Fruit fly (Drosophila melanogaster) Kc167 (cell line): ENCODE results near the gene mmd.

ENCODE experiments used
- Myc ChIP-seq: fragments of >200 bp; optimal IDR thresholded peaks from 2 replicates; lab custom pipeline; 2017; ENCODE audit warnings: missing external identifiers
- Sin3A ChIP-seq: fragments of >200 bp; optimal IDR thresholded peaks from 2 replicates; lab custom pipeline; 2018; ENCODE audit warnings: missing external identifiers
- h ChIP-seq: fragments of >200 bp; optimal IDR thresholded peaks from 3 replicates; lab custom pipeline; 2018; ENCODE audit warnings: missing external identifiers
- psq ChIP-seq: fragments of >200 bp; optimal IDR thresholded peaks from 2 replicates; lab custom pipeline; 2017; ENCODE audit warnings: missing external identifiers
- ttk ChIP-seq: sonication (Bioruptor generic); optimal IDR thresholded peaks from 2 replicates; lab custom pipeline; 2017; ENCODE audit warnings: missing external identifiers

DNA sequence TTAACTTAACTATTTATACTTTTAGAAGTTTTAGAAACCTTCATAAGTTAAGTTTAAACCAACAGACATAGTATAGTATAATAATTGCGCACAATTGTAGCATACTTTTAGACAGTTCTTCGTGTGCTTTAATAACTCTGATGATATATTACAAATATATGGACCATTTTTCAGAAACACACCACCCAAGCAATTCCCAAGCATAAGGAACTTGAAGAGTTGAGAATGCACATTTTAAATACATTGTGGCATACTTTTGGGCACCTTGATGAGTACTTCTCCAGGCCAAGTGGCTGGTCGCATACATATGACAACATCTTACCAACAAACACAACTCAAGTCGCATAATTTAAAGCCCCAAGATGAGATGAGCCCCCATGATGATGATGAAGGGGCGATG lies 3.4 kb downstream of the mmd start:
- TF ChIP-seq psq (lab: Kevin White, UChicago) (no peak), h (lab: Kevin White, UChicago) (no peak), Sin3A (lab: Kevin White, UChicago) (no peak), ttk (lab: Kevin White, UChicago) (no peak), Myc (lab: Kevin White, UChicago) (no peak)
